Worm (Caenorhabditis elegans) whole organism, L1 larva: ENCODE results near the gene T01G6.1.

Experiments
- C16A3.4 ChIP-seq: fragments of 150-350 bp; optimal IDR thresholded peaks from 2 replicates; lab custom pipeline; 2014; ENCODE audit warnings: missing biosample characterization, missing genetic modification characterization
- blmp-1 ChIP-seq: fragments of 150-350 bp; optimal IDR thresholded peaks from 2 replicates; lab custom pipeline; 2014; ENCODE audit warnings: missing biosample characterization, missing genetic modification characterization
- fos-1 ChIP-seq: fragments of 150-350 bp; optimal IDR thresholded peaks from 2 replicates; lab custom pipeline; 2014; ENCODE audit warnings: missing biosample characterization, missing genetic modification characterization
- grh-1 ChIP-seq: fragments of 200-800 bp; sonication (Bioruptor generic); IDR thresholded peaks from 2 replicates; pipeline ENCODE4 v1.3.6; 2022; ENCODE audit warnings: missing genetic modification reagents, missing genetic modification characterization, missing compliant biosample characterization
- lin-15B ChIP-seq: fragments of 150-350 bp; sonication (generic microtip); optimal IDR thresholded peaks from 3 replicates; lab custom pipeline; 2014; ENCODE audit warnings: missing biosample characterization, missing genetic modification characterization
- mab-9 ChIP-seq: fragments of 200-800 bp; sonication (Bioruptor generic); IDR thresholded peaks from 2 replicates; pipeline ENCODE4 v1.3.6; 2022; ENCODE audit warnings: missing genetic modification reagents, missing genetic modification characterization, missing compliant biosample characterization
- mdl-1 ChIP-seq, 2 experiments: fragments of 150-350 bp; optimal IDR thresholded peaks; 2 replicates each; lab custom pipeline; 2014 to 2017; ENCODE audit warnings: missing biosample characterization in 2 of 2, missing genetic modification characterization in 2 of 2, inconsistent platforms in 1 of 2
- mep-1 ChIP-seq: fragments of 150-350 bp; optimal IDR thresholded peaks from 2 replicates; lab custom pipeline; 2014; ENCODE audit warnings: missing biosample characterization, missing genetic modification characterization
- nhr-11 ChIP-seq: fragments of 150-350 bp; optimal IDR thresholded peaks from 2 replicates; lab custom pipeline; 2014; ENCODE audit warnings: missing biosample characterization, missing genetic modification characterization
- nhr-12 ChIP-seq: sonication (generic microtip); optimal IDR thresholded peaks from 2 replicates; lab custom pipeline; 2017; ENCODE audit warnings: missing biosample characterization, missing genetic modification characterization
- nhr-77 ChIP-seq: fragments of 150-350 bp; optimal IDR thresholded peaks from 2 replicates; lab custom pipeline; 2014; ENCODE audit warnings: missing biosample characterization, missing genetic modification characterization
- skn-1 ChIP-seq: fragments of 150-350 bp; optimal IDR thresholded peaks from 2 replicates; lab custom pipeline; 2014; ENCODE audit warnings: missing biosample characterization, missing genetic modification characterization

- TF ChIP-seq nhr-11 (no peak), mdl-1 (tag; optimal IDR thresholded peaks at IDR 0.05; lab: Kevin White, UChicago) (no peak), nhr-77 (tag; lab: Kevin White, UChicago) (no peak), grh-1 (GFP tag; lab: Robert Waterston, UW) (no peak), mab-9 (GFP tag; lab: Robert Waterston, UW) (no peak), nhr-12 (tag; lab: Kevin White, UChicago) (no peak), blmp-1 (tag; lab: Kevin White, UChicago) (no peak), fos-1 (tag; lab: Kevin White, UChicago) (no peak), mep-1 (tag; lab: Kevin White, UChicago) (no peak), C16A3.4 (tag; lab: Kevin White, UChicago) (no peak), lin-15B (no peak), skn-1 (tag; lab: Kevin White, UChicago) (no peak)
Observed at ce11 chrV:547980-548379, 50.5 kb downstream of the T01G6.1 start, which contains the start of gene C14C6.6.
